Worm (Caenorhabditis elegans) whole organism, early embryonic: Measurements from ENCODE around the gene W04H10.2.
"Not testable (repeated sequence)": the region's sequence is repeated elsewhere in the genome, so short reads cannot be mapped to it uniquely, and the experiment has no call there.

Source experiments
- B0310.2 ChIP-seq: sonication (generic microtip); optimal IDR thresholded peaks from 2 replicates; lab custom pipeline; 2016; ENCODE audit warnings: mild to moderate bottlenecking, missing genetic modification characterization, missing compliant biosample characterization
- F13C5.2 ChIP-seq: sonication (generic microtip); optimal IDR thresholded peaks from 2 replicates; lab custom pipeline; 2017; ENCODE audit warnings: mild to moderate bottlenecking, missing genetic modification characterization, inconsistent platforms, missing compliant biosample characterization
- aly-1 ChIP-seq: sonication (generic microtip); optimal IDR thresholded peaks from 2 replicates; lab custom pipeline; 2016; ENCODE audit warnings: missing genetic modification characterization, missing compliant biosample characterization
- ama-1 ChIP-seq: fragments of 150-350 bp; optimal IDR thresholded peaks from 2 replicates; lab custom pipeline; 2014
- ceh-13 ChIP-seq: fragments of 200-800 bp; sonication (Bioruptor generic); optimal IDR thresholded peaks from 2 replicates; lab custom pipeline; 2018; ENCODE audit warnings: mild to moderate bottlenecking, missing genetic modification characterization, missing compliant biosample characterization
- ceh-36 ChIP-seq: sonication (generic microtip); optimal IDR thresholded peaks from 2 replicates; lab custom pipeline; 2016; ENCODE audit warnings: missing genetic modification characterization, inconsistent platforms, missing compliant biosample characterization
- ets-7 ChIP-seq: sonication (generic microtip); optimal IDR thresholded peaks from 2 replicates; lab custom pipeline; 2016; ENCODE audit warnings: missing genotype, missing genetic modification characterization, missing compliant biosample characterization
- flt-1 ChIP-seq: fragments of 200-800 bp; sonication (Bioruptor generic); IDR thresholded peaks from 2 replicates; pipeline ENCODE4 v1.3.6; 2022; ENCODE audit warnings: missing genetic modification characterization, missing compliant biosample characterization
- hmbx-1 ChIP-seq: sonication (generic microtip); optimal IDR thresholded peaks from 2 replicates; lab custom pipeline; 2016; ENCODE audit warnings: mild to moderate bottlenecking, missing genetic modification characterization, missing compliant biosample characterization
- hmg-4 ChIP-seq: fragments of 200-800 bp; sonication (Bioruptor generic); optimal IDR thresholded peaks from 2 replicates; lab custom pipeline; 2018; ENCODE audit warnings: mild to moderate bottlenecking, missing genetic modification characterization, missing compliant biosample characterization
- hnd-1 ChIP-seq: sonication (generic microtip); optimal IDR thresholded peaks from 2 replicates; lab custom pipeline; 2016; ENCODE audit warnings: missing genetic modification characterization, missing compliant biosample characterization
- pes-1 ChIP-seq: fragments of 200-800 bp; sonication (Bioruptor generic); IDR thresholded peaks from 2 replicates; pipeline ENCODE4 v1.3.6; 2022; ENCODE audit warnings: missing genetic modification reagents, missing genetic modification characterization, missing compliant biosample characterization
- scrt-1 ChIP-seq: fragments of 200-800 bp; sonication (Bioruptor generic); IDR thresholded peaks from 2 replicates; pipeline ENCODE4 v1.3.6; 2022; ENCODE audit warnings: missing genetic modification characterization, missing compliant biosample characterization
- sea-1 ChIP-seq: fragments of 200-800 bp; sonication (Bioruptor generic); conservative IDR thresholded peaks from 2 replicates; pipeline ENCODE4 v1.3.6; 2022; ENCODE audit warnings: missing genetic modification characterization, missing compliant biosample characterization
- tbx-11 ChIP-seq: fragments of 200-800 bp; sonication (Bioruptor generic); IDR thresholded peaks from 2 replicates; pipeline ENCODE4 v1.3.6; 2022; ENCODE audit warnings: missing genetic modification characterization, missing compliant biosample characterization
- tbx-37 ChIP-seq: fragments of 200-800 bp; sonication (Bioruptor generic); conservative IDR thresholded peaks from 2 replicates; pipeline ENCODE4 v1.3.6; 2022; ENCODE audit warnings: missing genetic modification reagents, missing genetic modification characterization, missing compliant biosample characterization
- tra-4 ChIP-seq: sonication (generic microtip); optimal IDR thresholded peaks from 2 replicates; lab custom pipeline; 2017; ENCODE audit warnings: missing genetic modification characterization, missing compliant biosample characterization

The W04H10.2 gene

DNA sequence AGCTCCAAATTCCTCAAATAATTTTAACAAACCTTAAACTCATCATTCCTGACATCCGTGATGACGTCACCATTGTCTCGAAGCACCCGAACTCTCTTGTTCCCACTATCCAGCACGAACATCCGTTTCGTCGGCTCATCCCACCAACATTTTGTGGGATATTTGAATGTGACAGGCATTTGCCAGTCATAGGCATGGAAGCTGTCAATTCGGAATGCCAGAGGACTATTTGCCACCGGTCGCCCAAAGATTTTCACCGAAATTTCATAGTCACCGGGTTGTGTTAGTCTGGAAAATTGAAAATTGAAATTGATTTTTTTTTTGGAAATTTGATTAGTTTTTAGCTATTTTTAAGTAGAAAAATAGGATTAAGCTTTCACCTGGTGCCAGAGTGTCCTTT is 8.7 kb upstream of the W04H10.2 start:
- TF ChIP-seq hmbx-1 (tag; lab: Kevin White, UChicago) (no peak), ceh-13 (GFP tag; lab: Kevin White, UChicago) (no peak), hmg-4 (GFP tag; lab: Kevin White, UChicago) (no peak), ets-7 (tag; lab: Kevin White, UChicago) (no peak), flt-1 (no peak), scrt-1 (GFP tag; lab: Robert Waterston, UW) (no peak), aly-1 (tag; lab: Kevin White, UChicago) (no peak), tbx-11 (no peak), ceh-36 (no peak), tbx-37 (GFP tag; lab: Robert Waterston, UW) (no peak)

DNA sequence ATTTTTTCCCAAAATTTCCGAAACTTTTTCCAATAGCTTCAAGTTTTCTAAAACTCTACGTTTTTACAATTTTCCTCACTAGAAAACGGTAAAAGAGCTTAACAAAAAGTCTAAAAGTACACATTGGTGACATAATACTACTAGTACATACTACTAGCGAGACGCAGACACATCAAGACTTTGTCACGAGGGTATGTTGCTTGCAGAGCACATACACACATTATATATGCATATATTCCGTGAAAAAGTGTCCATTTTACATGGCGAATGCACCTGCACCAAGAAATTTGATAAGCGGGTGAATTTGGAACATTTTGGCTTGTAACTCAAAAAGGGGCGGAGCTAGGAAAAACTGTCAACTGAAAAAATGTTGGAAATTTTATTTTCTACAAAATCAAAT is 4.1 kb upstream of the W04H10.2 start:
- no peak for TF ChIP-seq tra-4 (tag; lab: Kevin White, UChicago)
- TF ChIP-seq aly-1 (tag; lab: Kevin White, UChicago): no peak
- TF ChIP-seq pes-1 (GFP tag; lab: Robert Waterston, UW): no peak
- TF ChIP-seq tbx-37 (GFP tag; lab: Robert Waterston, UW): no peak
- no peak for TF ChIP-seq ceh-13 (GFP tag; lab: Kevin White, UChicago)
- no peak for TF ChIP-seq hnd-1
- TF ChIP-seq ama-1 (lab: Kevin White, UChicago): no peak
- no peak for TF ChIP-seq F13C5.2 (tag; lab: Kevin White, UChicago)

DNA sequence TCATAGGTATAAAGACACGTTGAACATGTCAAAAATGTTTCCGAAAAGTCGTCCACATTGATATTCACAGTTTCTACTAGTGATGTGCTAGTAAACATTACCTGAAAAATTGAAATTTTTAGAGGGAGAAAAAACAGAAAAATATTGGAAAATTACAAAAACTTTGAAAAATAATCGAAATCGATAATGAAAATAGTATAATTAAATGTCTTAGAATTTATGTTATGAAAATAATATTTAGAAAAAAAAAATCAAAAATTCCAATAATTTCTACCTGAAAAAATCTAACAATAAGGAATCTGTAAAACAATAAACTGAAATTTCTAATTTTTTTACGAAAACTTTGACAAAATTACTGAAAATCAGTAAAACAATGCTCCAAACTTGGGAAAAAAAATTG is 3.3 kb upstream of the W04H10.2 start, which contains the start of gene nhl-3:
TSS of gene nhl-3 (minus strand) at position 101 of the 400 bp plus-strand sequence.
- TF ChIP-seq sea-1 (no peak), scrt-1 (GFP tag; lab: Robert Waterston, UW) (no peak), F13C5.2 (tag; lab: Kevin White, UChicago) (no peak), tra-4 (tag; lab: Kevin White, UChicago) (no peak)

DNA sequence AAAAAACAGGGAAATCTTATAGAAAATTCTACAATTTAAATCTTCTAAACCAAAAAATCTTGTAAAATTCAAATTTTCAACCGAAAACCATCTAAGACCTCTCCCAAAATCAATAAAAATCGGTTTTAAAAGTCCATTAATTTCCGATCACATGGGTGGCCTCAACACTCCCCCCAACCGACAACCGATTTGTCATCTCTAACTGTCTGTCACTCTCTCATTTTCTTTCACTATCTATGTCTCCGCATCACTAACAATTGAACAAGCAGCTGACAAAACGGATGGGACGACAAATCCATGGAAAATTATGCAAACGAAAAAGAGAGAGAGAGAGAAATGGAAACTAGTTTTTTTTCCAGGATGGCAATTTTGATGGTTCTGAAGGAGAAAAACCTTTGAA is 2.4 kb upstream of the W04H10.2 start:
- TF ChIP-seq F13C5.2 (tag; lab: Kevin White, UChicago): no peak
- TF ChIP-seq ceh-13 (GFP tag; lab: Kevin White, UChicago): no peak
- no peak for TF ChIP-seq ets-7 (tag; lab: Kevin White, UChicago)
- TF ChIP-seq pes-1 (GFP tag; lab: Robert Waterston, UW): no peak
- TF ChIP-seq tbx-37 (GFP tag; lab: Robert Waterston, UW): no peak
- TF ChIP-seq B0310.2 (tag; lab: Kevin White, UChicago): no peak
- TF ChIP-seq hmbx-1 (tag; lab: Kevin White, UChicago): no peak
- TF ChIP-seq ama-1 (lab: Kevin White, UChicago): no peak
- TF ChIP-seq ceh-36: no peak
- TF ChIP-seq hnd-1: no peak

DNA sequence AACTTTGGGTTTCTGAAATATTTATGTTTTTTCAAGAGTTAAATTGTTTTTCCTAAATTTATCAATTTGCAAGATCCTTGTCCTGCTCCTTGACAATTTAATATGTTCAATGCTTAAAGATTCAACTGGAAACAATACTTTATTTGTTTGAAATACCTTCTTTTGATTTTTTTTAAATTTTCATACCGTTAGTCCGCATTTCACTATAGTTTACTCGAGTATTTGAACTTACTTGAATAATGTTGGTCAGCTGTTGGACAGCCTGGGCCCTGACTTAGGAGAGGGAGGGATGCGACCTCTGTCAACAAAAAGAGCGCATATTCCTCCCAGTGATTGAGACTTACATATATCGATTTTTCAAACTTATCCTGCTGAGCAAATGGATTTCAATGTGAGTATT is 666 bp downstream of the W04H10.2 start, which contains the start of gene W04H10.5:
TSS of gene W04H10.5 (plus strand) at position 301 of the 400 bp plus-strand sequence.
- TF ChIP-seq hmbx-1 (tag; lab: Kevin White, UChicago) (no peak), ceh-13 (GFP tag; lab: Kevin White, UChicago) (no peak), hmg-4 (GFP tag; lab: Kevin White, UChicago) (no peak), B0310.2 (tag; lab: Kevin White, UChicago) (no peak), hnd-1 (no peak), scrt-1 (GFP tag; lab: Robert Waterston, UW) (no peak), sea-1 (no peak), flt-1 (no peak), ama-1 (lab: Kevin White, UChicago) (no peak), tra-4 (tag; lab: Kevin White, UChicago) (no peak), pes-1 (GFP tag; lab: Robert Waterston, UW) (no peak), aly-1 (tag; lab: Kevin White, UChicago) (no peak), ets-7 (tag; lab: Kevin White, UChicago) (no peak)

DNA sequence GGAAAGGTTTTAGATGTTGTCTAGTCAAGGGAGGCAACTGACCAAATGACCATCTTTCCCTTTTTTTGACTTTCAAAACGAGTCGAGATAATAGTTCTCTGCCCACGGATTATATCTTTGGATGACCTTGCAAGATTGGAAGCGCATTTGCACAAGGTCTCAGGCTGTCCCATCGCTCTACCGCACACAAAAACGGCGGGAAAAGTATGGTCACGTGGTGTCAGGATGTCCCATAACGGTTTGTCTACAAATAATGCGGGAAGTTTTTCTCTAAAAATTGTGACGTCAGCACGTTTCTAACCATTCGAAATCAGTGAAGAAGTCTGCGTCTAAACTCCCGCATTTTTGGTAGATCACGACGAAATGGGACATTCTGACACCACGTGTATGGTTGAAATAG is 3.0 kb downstream of the W04H10.2 start, which contains the start of gene W04H10.6:
TSS of gene W04H10.6 (minus strand) at position 101 of the 400 bp plus-strand sequence.
- TF ChIP-seq hmg-4 (GFP tag; lab: Kevin White, UChicago) (peak; percentile 1), tbx-37 (GFP tag; lab: Robert Waterston, UW) (no peak)

DNA sequence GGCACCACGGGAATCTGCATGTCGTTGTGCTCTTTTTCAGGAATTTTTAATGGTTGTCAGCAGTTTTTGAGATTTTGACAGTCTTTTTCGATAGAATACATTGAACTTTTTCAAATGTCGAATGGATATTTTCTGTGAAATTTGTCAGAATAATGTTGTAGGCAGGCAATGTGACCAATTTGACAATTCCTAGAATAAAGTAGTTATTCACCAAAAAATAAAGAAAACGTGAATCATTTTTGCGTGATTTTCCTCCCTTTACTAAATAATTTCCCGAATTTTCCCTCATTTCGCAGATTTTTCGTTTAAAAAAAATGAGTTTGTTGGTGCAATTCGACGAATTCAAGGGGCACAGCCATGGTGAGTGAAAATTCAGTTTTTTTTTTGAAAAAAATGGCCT is 3.4 kb downstream of the W04H10.2 start, which contains the start of gene W04H10.1:
TSS of gene W04H10.1 (plus strand) at position 301 of the 400 bp plus-strand sequence.
- no peak for TF ChIP-seq ceh-13 (GFP tag; lab: Kevin White, UChicago)
- TF ChIP-seq ama-1 (lab: Kevin White, UChicago): no peak

DNA sequence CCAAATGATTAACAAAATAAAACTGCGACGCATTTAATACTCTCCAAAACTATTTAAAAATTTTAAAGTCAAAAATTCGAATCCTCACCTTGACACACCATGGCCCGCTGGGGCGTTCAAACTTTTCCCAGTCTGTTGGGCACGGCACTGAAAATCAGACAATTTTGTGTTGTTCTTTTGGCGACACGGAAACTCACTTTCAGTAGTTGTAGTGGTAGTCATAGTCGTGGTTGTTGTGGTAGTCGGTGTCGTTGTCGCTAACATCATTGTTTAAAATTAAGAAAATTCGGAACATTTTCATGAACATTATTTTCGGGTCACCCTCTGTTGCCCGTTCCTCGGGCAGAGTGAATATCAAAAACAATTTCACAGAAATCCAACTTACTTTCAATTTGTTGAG is 7.0 kb downstream of the W04H10.2 start, which contains the start of gene clec-118:
TSS of gene clec-118 (minus strand) at position 101 of the 400 bp plus-strand sequence.
- TF ChIP-seq B0310.2 (tag; lab: Kevin White, UChicago); tbx-11; F13C5.2 (tag; lab: Kevin White, UChicago): not testable (repeated sequence)

DNA sequence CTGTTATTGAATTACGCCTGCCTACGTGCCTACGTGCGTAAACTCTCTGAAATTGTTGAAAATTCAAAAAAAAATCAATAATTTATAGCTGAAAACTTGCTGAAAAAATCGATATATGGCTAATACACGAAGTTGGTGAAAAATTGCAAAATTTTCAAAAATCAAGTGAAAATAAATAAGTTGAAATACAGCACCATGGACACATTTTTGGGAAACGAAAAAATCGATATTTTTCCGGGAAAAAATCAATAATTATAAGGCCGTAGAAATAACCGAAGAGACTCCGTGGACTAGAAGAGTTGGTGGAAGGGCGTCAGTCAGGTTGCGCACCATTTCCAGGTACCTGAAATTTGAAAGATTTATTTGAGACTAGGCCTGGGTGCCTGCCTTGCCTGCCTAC is 9.3 kb downstream of the W04H10.2 start:
- no peak for TF ChIP-seq hnd-1
- TF ChIP-seq F13C5.2 (tag; lab: Kevin White, UChicago): no peak
- TF ChIP-seq scrt-1 (GFP tag; lab: Robert Waterston, UW): no peak
- no peak for TF ChIP-seq flt-1
- TF ChIP-seq pes-1 (GFP tag; lab: Robert Waterston, UW): no peak
- TF ChIP-seq ets-7 (tag; lab: Kevin White, UChicago): no peak
- TF ChIP-seq tbx-11: no peak
- TF ChIP-seq ceh-13 (GFP tag; lab: Kevin White, UChicago): no peak
- no peak for TF ChIP-seq tbx-37 (GFP tag; lab: Robert Waterston, UW)
- no peak for TF ChIP-seq hmbx-1 (tag; lab: Kevin White, UChicago)
- TF ChIP-seq hmg-4 (GFP tag; lab: Kevin White, UChicago): no peak
- TF ChIP-seq B0310.2 (tag; lab: Kevin White, UChicago): no peak
- no peak for TF ChIP-seq ceh-36
- TF ChIP-seq tra-4 (tag; lab: Kevin White, UChicago): no peak
- TF ChIP-seq aly-1 (tag; lab: Kevin White, UChicago): no peak
- no peak for TF ChIP-seq ama-1 (lab: Kevin White, UChicago)
- no peak for TF ChIP-seq sea-1
